Fruit fly (Drosophila melanogaster): ENCODE data around the gene ND-49.

The ND-49 gene

DNA sequence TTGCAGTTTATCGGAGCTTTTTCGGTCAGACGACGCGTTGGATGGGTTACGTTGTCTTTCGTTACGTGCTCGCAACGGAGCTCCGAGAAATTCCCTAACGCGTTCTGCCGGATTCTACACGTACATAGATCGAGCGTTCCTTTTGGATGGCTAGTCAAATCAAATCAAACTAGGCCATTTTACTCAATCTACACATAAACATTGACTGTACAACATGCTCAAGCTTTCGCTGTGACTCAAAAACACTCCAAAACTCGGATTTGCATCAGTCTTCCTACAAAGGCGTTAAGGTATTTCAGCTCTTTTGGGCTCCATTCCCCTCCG is 13.5 kb downstream of the ND-49 start, which contains the start of gene Pur-alpha:
Gene Pur-alpha (plus strand): TSS at position 138 of the 324 bp plus-strand sequence.
- TF ChIP-seq CG6276 (GFP tag; optimal IDR thresholded peaks at IDR 0.05) (peak; percentile 33), CG3032 (tag; optimal IDR thresholded peaks at IDR 0.05) (peak; percentile 11), CG6854 (GFP tag; optimal IDR thresholded peaks at IDR 0.05) (no peak), CG6808 (GFP tag; optimal IDR thresholded peaks at IDR 0.05) (peak; percentile 24), Blimp-1 (GFP tag; optimal IDR thresholded peaks at IDR 0.05) (no peak), svp (GFP tag) (peak; percentile 40), fkh (GFP tag; optimal IDR thresholded peaks at IDR 0.05) (peak; percentile 68), dsx (GFP tag; optimal IDR thresholded peaks at IDR 0.05; ENCODE audit: poor library complexity, severe bottlenecking) (peak; percentile 51)

- peak; percentile 75 for TF ChIP-seq Eip78C (GFP tag)
- no peak for TF ChIP-seq salr (GFP tag; optimal IDR thresholded peaks at IDR 0.05)
- TF ChIP-seq CG11902 (GFP tag; optimal IDR thresholded peaks at IDR 0.05): no peak
- no peak for TF ChIP-seq topi (GFP tag; optimal IDR thresholded peaks at IDR 0.05)
- no peak for TF ChIP-seq acj6 (GFP tag; optimal IDR thresholded peaks at IDR 0.05)
- TF ChIP-seq cyc (GFP tag; optimal IDR thresholded peaks at IDR 0.05): no peak
- no peak for TF ChIP-seq achi (GFP tag; optimal IDR thresholded peaks at IDR 0.05)
- TF ChIP-seq Blimp-1 (GFP tag; optimal IDR thresholded peaks at IDR 0.05): peak; percentile 74
- no peak for TF ChIP-seq Lpt (GFP tag; optimal IDR thresholded peaks at IDR 0.05)
- TF ChIP-seq OdsH (GFP tag; optimal IDR thresholded peaks at IDR 0.05): no peak
- no peak for TF ChIP-seq Sox14 (GFP tag; optimal IDR thresholded peaks at IDR 0.05)
- no peak for TF ChIP-seq fd59A (GFP tag; optimal IDR thresholded peaks at IDR 0.05)
- no peak for TF ChIP-seq CG6163 (GFP tag; IDR thresholded peaks at IDR 0.05)
- TF ChIP-seq CG11762 (GFP tag; optimal IDR thresholded peaks at IDR 0.05; ENCODE audit: insufficient read depth): no peak
- TF ChIP-seq CG16779 (tag; optimal IDR thresholded peaks at IDR 0.05): no peak
- TF ChIP-seq Sox102F (GFP tag; optimal IDR thresholded peaks at IDR 0.05): no peak
- no peak for TF ChIP-seq vri (GFP tag; optimal IDR thresholded peaks at IDR 0.05)
- peak; percentile 18 for TF ChIP-seq dsx (GFP tag; optimal IDR thresholded peaks at IDR 0.05; ENCODE audit: poor library complexity, severe bottlenecking)
- no peak for TF ChIP-seq CG8632 (GFP tag; optimal IDR thresholded peaks at IDR 0.05)
- TF ChIP-seq eg (GFP tag; IDR thresholded peaks at IDR 0.05): no peak
- peak; percentile 10 for TF ChIP-seq Met (GFP tag; optimal IDR thresholded peaks at IDR 0.05)
- no peak for TF ChIP-seq CG4318 (GFP tag; optimal IDR thresholded peaks at IDR 0.05)
- no peak for TF ChIP-seq Eip93F (GFP tag; optimal IDR thresholded peaks at IDR 0.05)
These were observed 14.1 kb downstream of the ND-49 start, which contains the start of gene Tdg for dm6 chr4:557095-557878. Gene Tdg (minus strand): TSS chr4:557854.

dm6 chr4:554758-555157 is 16.6 kb downstream of the ND-49 start:
- TF ChIP-seq fd59A (GFP tag; optimal IDR thresholded peaks at IDR 0.05): no peak
- no peak for TF ChIP-seq spab (GFP tag; optimal IDR thresholded peaks at IDR 0.05)
- no peak for TF ChIP-seq Smox (GFP tag; optimal IDR thresholded peaks at IDR 0.05)
- no peak for TF ChIP-seq CG34406 (GFP tag; optimal IDR thresholded peaks at IDR 0.05)
- no peak for TF ChIP-seq svp (GFP tag)
- no peak for TF ChIP-seq CG11762 (GFP tag; optimal IDR thresholded peaks at IDR 0.05; ENCODE audit: insufficient read depth)
- TF ChIP-seq salr (GFP tag; optimal IDR thresholded peaks at IDR 0.05): no peak
- TF ChIP-seq Lpt (GFP tag; optimal IDR thresholded peaks at IDR 0.05): no peak
- TF ChIP-seq CG31627 (GFP tag; optimal IDR thresholded peaks at IDR 0.05): no peak
- no peak for TF ChIP-seq CG8119 (GFP tag; IDR thresholded peaks at IDR 0.05)
- TF ChIP-seq OdsH (GFP tag; optimal IDR thresholded peaks at IDR 0.05): no peak
- TF ChIP-seq CG11902 (GFP tag; optimal IDR thresholded peaks at IDR 0.05): no peak
- TF ChIP-seq achi (GFP tag; optimal IDR thresholded peaks at IDR 0.05): no peak
- no peak for TF ChIP-seq Gug (GFP tag; IDR thresholded peaks at IDR 0.05)
- no peak for TF ChIP-seq vri (GFP tag; optimal IDR thresholded peaks at IDR 0.05)

Measured in whole organism, prepupa.